Worm (Caenorhabditis elegans) whole organism, young adult: ENCODE results near the gene dmsr-6.

Source experiments
- B0336.3 ChIP-seq: fragments of 200-800 bp; sonication (Bioruptor generic); IDR thresholded peaks from 2 replicates; pipeline ENCODE4 v1.3.6; 2022; ENCODE audit warnings: missing genetic modification characterization, missing compliant biosample characterization
- F22D6.2 ChIP-seq: sonication (generic microtip); optimal IDR thresholded peaks from 2 replicates; lab custom pipeline; 2016; ENCODE audit warnings: mild to moderate bottlenecking, missing genetic modification characterization, missing compliant biosample characterization
- F39B2.1 ChIP-seq: fragments of 200-800 bp; sonication (Bioruptor generic); IDR thresholded peaks from 2 replicates; pipeline ENCODE4 v1.3.6; 2022; ENCODE audit warnings: missing genetic modification reagents, missing genetic modification characterization, missing compliant biosample characterization
- F57A8.1 ChIP-seq: fragments of 200-800 bp; sonication (Bioruptor generic); optimal IDR thresholded peaks from 2 replicates; lab custom pipeline; 2018; ENCODE audit warnings: mild to moderate bottlenecking, missing genetic modification characterization, moderate library complexity, missing compliant biosample characterization
- F57C9.4 ChIP-seq: sonication (generic microtip); optimal IDR thresholded peaks from 2 replicates; lab custom pipeline; 2017; ENCODE audit warnings: mild to moderate bottlenecking, missing genetic modification characterization, missing compliant biosample characterization
- K11D2.4 ChIP-seq: fragments of 200-800 bp; sonication (Bioruptor generic); IDR thresholded peaks from 2 replicates; pipeline ENCODE4 v1.3.6; 2022; ENCODE audit warnings: missing genetic modification reagents, missing genetic modification characterization, missing compliant biosample characterization
- K12H6.12 ChIP-seq: fragments of 200-800 bp; sonication (Bioruptor generic); optimal IDR thresholded peaks from 2 replicates; lab custom pipeline; 2018; ENCODE audit warnings: mild to moderate bottlenecking, missing genetic modification characterization, missing compliant biosample characterization
- T07F8.4 ChIP-seq: sonication (generic microtip); optimal IDR thresholded peaks from 2 replicates; lab custom pipeline; 2016; ENCODE audit warnings: mild to moderate bottlenecking, missing genetic modification characterization, moderate library complexity, missing compliant biosample characterization
- Y56A3A.18 ChIP-seq: fragments of 200-800 bp; sonication (Bioruptor generic); IDR thresholded peaks from 2 replicates; pipeline ENCODE4 v1.3.6; 2022; ENCODE audit warnings: missing genetic modification reagents, missing genetic modification characterization, missing compliant biosample characterization
- Y95B8A.8 ChIP-seq: fragments of 200-800 bp; sonication (Bioruptor generic); IDR thresholded peaks from 2 replicates; pipeline ENCODE4 v1.3.6; 2022; ENCODE audit warnings: missing genetic modification reagents, missing genetic modification characterization, missing compliant biosample characterization
- ZK185.1 ChIP-seq: sonication (generic microtip); optimal IDR thresholded peaks from 2 replicates; lab custom pipeline; 2016; ENCODE audit warnings: mild to moderate bottlenecking, missing genetic modification characterization, missing compliant biosample characterization; ENCODE audit not compliant: poor library complexity, severe bottlenecking
- ama-1 ChIP-seq, 3 experiments: fragments of 150-350 bp in 1 of 3; sonication (generic microtip) in 2 of 3; optimal IDR thresholded peaks; 2 replicates each; lab custom pipeline; 2014 to 2018; ENCODE audit warnings: missing biosample characterization in 2 of 3, missing genetic modification characterization in 2 of 3, missing genetic modification reagents in 2 of 3
- atf-7 ChIP-seq: sonication (generic microtip); optimal IDR thresholded peaks from 2 replicates; lab custom pipeline; 2017; ENCODE audit warnings: mild to moderate bottlenecking, missing genetic modification characterization, missing compliant biosample characterization
- attf-5 ChIP-seq: fragments of 200-800 bp; sonication (Bioruptor generic); optimal IDR thresholded peaks from 2 replicates; lab custom pipeline; 2018; ENCODE audit warnings: mild to moderate bottlenecking, missing genetic modification characterization, missing compliant biosample characterization
- attf-6 ChIP-seq: fragments of 200-800 bp; sonication (Bioruptor generic); IDR thresholded peaks from 2 replicates; pipeline ENCODE4 v1.3.6; 2022; ENCODE audit warnings: missing genetic modification reagents, missing genetic modification characterization, missing compliant biosample characterization
- bed-1 ChIP-seq: fragments of 200-800 bp; sonication (Bioruptor generic); IDR thresholded peaks from 2 replicates; pipeline ENCODE4 v1.3.6; 2022; ENCODE audit warnings: missing genetic modification reagents, missing genetic modification characterization, missing compliant biosample characterization
- bed-2 ChIP-seq: fragments of 200-800 bp; sonication (Bioruptor generic); IDR thresholded peaks from 2 replicates; pipeline ENCODE4 v1.3.6; 2022; ENCODE audit warnings: missing genetic modification reagents, missing genetic modification characterization, missing compliant biosample characterization
- ceh-40 ChIP-seq: fragments of 200-800 bp; sonication (Bioruptor generic); IDR thresholded peaks from 2 replicates; pipeline ENCODE4 v1.3.6; 2022; ENCODE audit warnings: missing genetic modification characterization, missing compliant biosample characterization
- ceh-58 ChIP-seq: fragments of 200-800 bp; sonication (Bioruptor generic); IDR thresholded peaks from 2 replicates; pipeline ENCODE4 v1.3.6; 2022; ENCODE audit warnings: missing genetic modification characterization, missing compliant biosample characterization
- egl-44 ChIP-seq: fragments of 200-800 bp; sonication (Bioruptor generic); IDR thresholded peaks from 2 replicates; pipeline ENCODE4 v1.3.6; 2022; ENCODE audit warnings: missing genetic modification reagents, missing genetic modification characterization, missing compliant biosample characterization
- hmg-1.2 ChIP-seq: fragments of 200-800 bp; sonication (Bioruptor generic); IDR thresholded peaks from 2 replicates; pipeline ENCODE4 v1.3.6; 2022; ENCODE audit warnings: missing genetic modification reagents, missing genetic modification characterization, missing compliant biosample characterization
- hmg-20 ChIP-seq: fragments of 200-800 bp; sonication (Bioruptor generic); IDR thresholded peaks from 2 replicates; pipeline ENCODE4 v1.3.6; 2022; ENCODE audit warnings: missing genetic modification reagents, missing genetic modification characterization, missing compliant biosample characterization
- hsf-1 ChIP-seq: fragments of 200-800 bp; sonication (Bioruptor generic); IDR thresholded peaks from 2 replicates; pipeline ENCODE4 v1.3.6; 2022; ENCODE audit warnings: missing genetic modification reagents, missing genetic modification characterization, missing compliant biosample characterization
- lag-1 ChIP-seq: fragments of 200-800 bp; sonication (Bioruptor generic); IDR thresholded peaks from 2 replicates; pipeline ENCODE4 v1.3.6; 2022; ENCODE audit warnings: missing genetic modification reagents, missing genetic modification characterization, missing compliant biosample characterization
- let-607 ChIP-seq, 2 experiments: fragments of 200-800 bp in 1 of 2; sonication (Bioruptor generic) in 1 of 2; sonication (generic microtip) in 1 of 2; optimal IDR thresholded peaks; 2 replicates each; lab custom pipeline; 2016 to 2018; ENCODE audit warnings: mild to moderate bottlenecking in 2 of 2, missing compliant biosample characterization in 2 of 2, missing genetic modification characterization in 2 of 2, moderate library complexity in 2 of 2, missing genotype in 1 of 2
- lin-26 ChIP-seq: fragments of 200-800 bp; sonication (Bioruptor generic); IDR thresholded peaks from 2 replicates; pipeline ENCODE4 v1.3.6; 2022; ENCODE audit warnings: missing genetic modification reagents, missing genetic modification characterization, missing compliant biosample characterization
- lin-35 ChIP-seq, 3 experiments: fragments of 150-350 bp in 2 of 3; sonication (generic microtip) in 1 of 3; optimal IDR thresholded peaks; 2 replicates each; lab custom pipeline; 2014 to 2018; ENCODE audit warnings: missing biosample characterization in 3 of 3, missing genetic modification characterization in 3 of 3, missing genetic modification reagents in 3 of 3
- lsl-1 ChIP-seq: fragments of 200-800 bp; sonication (Bioruptor generic); optimal IDR thresholded peaks from 2 replicates; lab custom pipeline; 2018; ENCODE audit warnings: mild to moderate bottlenecking, missing genetic modification characterization, moderate library complexity, missing compliant biosample characterization
- madf-6 ChIP-seq: fragments of 200-800 bp; sonication (Bioruptor generic); IDR thresholded peaks from 2 replicates; pipeline ENCODE4 v1.3.6; 2022; ENCODE audit warnings: missing genetic modification reagents, missing genetic modification characterization, missing compliant biosample characterization
- mcd-1 ChIP-seq: fragments of 200-800 bp; sonication (Bioruptor generic); IDR thresholded peaks from 2 replicates; pipeline ENCODE4 v1.3.6; 2022; ENCODE audit warnings: missing genetic modification reagents, missing genetic modification characterization, missing compliant biosample characterization
- mel-28 ChIP-seq: sonication (generic microtip); optimal IDR thresholded peaks from 2 replicates; lab custom pipeline; 2016; ENCODE audit warnings: borderline replicate concordance, mild to moderate bottlenecking, missing genetic modification characterization, missing compliant biosample characterization
- mxl-1 ChIP-seq: sonication (generic microtip); optimal IDR thresholded peaks from 2 replicates; lab custom pipeline; 2016; ENCODE audit warnings: missing genetic modification characterization, missing compliant biosample characterization
- nfya-1 ChIP-seq: sonication (generic microtip); optimal IDR thresholded peaks from 2 replicates; lab custom pipeline; 2017; ENCODE audit warnings: antibody characterized with exemption, missing compliant biosample characterization, missing genetic modification characterization, borderline replicate concordance; ENCODE audit not compliant: insufficient read depth
- pbrm-1 ChIP-seq: fragments of 200-800 bp; sonication (Bioruptor generic); IDR thresholded peaks from 2 replicates; pipeline ENCODE4 v1.3.6; 2022; ENCODE audit warnings: missing genetic modification reagents, missing genetic modification characterization, missing compliant biosample characterization
- repo-1 ChIP-seq: sonication (generic microtip); optimal IDR thresholded peaks from 2 replicates; lab custom pipeline; 2017; ENCODE audit warnings: mild to moderate bottlenecking, missing genetic modification characterization, missing compliant biosample characterization
- rpc-1 ChIP-seq, 2 experiments: fragments of 150-350 bp in 1 of 2; sonication (generic microtip) in 1 of 2; optimal IDR thresholded peaks; 2 replicates each; lab custom pipeline; 2014 to 2018; ENCODE audit warnings: missing biosample characterization in 1 of 2, missing genetic modification characterization in 1 of 2, missing genetic modification reagents in 1 of 2, missing genotype in 1 of 2
- snpc-1.1 ChIP-seq: sonication (generic microtip); optimal IDR thresholded peaks from 2 replicates; lab custom pipeline; 2017; ENCODE audit warnings: missing genetic modification characterization, mild to moderate bottlenecking, missing compliant biosample characterization, antibody characterized with exemption, moderate library complexity, missing genotype, missing genetic modification reagents; ENCODE audit not compliant: insufficient read depth
- tbp1 ChIP-seq: fragments of 200-800 bp; sonication (Bioruptor generic); optimal IDR thresholded peaks from 2 replicates; lab custom pipeline; 2018; ENCODE audit warnings: mild to moderate bottlenecking, missing genetic modification characterization, missing compliant biosample characterization
- tbx-9 ChIP-seq: sonication (generic microtip); optimal IDR thresholded peaks from 2 replicates; lab custom pipeline; 2016; ENCODE audit warnings: borderline replicate concordance, missing genetic modification characterization, inconsistent platforms, missing compliant biosample characterization
- tlf-1 ChIP-seq: fragments of 200-800 bp; sonication (Bioruptor generic); optimal IDR thresholded peaks from 2 replicates; lab custom pipeline; 2018; ENCODE audit warnings: mild to moderate bottlenecking, missing genetic modification characterization, missing compliant biosample characterization
- xnd-1 ChIP-seq: sonication (generic microtip); optimal IDR thresholded peaks from 2 replicates; lab custom pipeline; 2016; ENCODE audit warnings: missing genotype, missing genetic modification reagents, missing genetic modification characterization, missing compliant biosample characterization
- zfh-2 ChIP-seq: fragments of 200-800 bp; sonication (Bioruptor generic); conservative IDR thresholded peaks from 2 replicates; pipeline ENCODE4 v1.3.6; 2022; ENCODE audit warnings: missing genetic modification reagents, missing genetic modification characterization, missing compliant biosample characterization
- zim-3 ChIP-seq: sonication (generic microtip); optimal IDR thresholded peaks from 2 replicates; lab custom pipeline; 2017; ENCODE audit warnings: mild to moderate bottlenecking, missing genetic modification characterization, moderate library complexity, missing compliant biosample characterization
- ztf-25 ChIP-seq: fragments of 200-800 bp; sonication (Bioruptor generic); IDR thresholded peaks from 2 replicates; pipeline ENCODE4 v1.3.6; 2022; ENCODE audit warnings: missing genetic modification reagents, missing genetic modification characterization, missing compliant biosample characterization
- ztf-3 ChIP-seq: fragments of 200-800 bp; sonication (Bioruptor generic); optimal IDR thresholded peaks from 2 replicates; lab custom pipeline; 2018; ENCODE audit warnings: mild to moderate bottlenecking, missing genetic modification characterization, missing compliant biosample characterization

Gene dmsr-6

DNA sequence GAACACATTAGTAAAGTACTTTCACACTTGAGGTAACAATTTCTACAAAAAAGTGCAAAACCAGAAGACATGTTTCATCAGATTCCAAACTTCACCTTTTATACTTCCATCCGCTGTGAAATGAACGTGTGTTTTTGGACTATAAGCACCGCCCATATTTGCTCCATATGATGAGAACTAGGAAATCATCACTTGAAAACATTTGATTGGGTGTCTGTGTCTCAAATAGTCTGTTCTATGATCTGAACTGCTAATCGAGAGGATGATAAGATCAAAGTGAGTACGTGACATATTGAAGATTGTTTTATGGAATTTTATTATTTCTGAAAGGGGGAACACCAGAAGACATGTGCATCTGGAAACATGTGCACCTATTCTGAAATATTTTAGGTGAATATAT, 39.9 kb downstream of the dmsr-6 start:
- TF ChIP-seq lin-26 (0 out of 2 replicates have a peak, but pooled peaks have one; percentile 34), atf-7 (tag; lab: Kevin White, UChicago) (no peak)

DNA sequence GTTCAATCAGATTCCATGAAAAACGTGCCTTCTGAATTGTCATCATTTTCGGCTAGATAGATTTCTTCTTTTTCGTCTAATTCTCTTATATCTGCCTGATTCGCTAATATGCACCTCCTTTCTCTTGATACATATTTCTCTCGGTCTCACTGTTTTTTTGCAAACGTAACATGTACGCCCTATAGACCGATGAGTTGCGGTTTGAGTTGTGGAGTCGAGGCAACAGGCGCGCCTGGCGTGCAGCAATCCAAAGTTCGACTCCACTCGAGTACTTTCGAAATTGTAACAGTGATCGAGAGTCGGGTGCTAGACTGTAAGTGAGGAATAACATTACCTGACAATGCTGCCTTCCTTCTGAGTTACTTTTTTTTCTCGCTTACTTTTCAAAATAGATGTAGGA, 41.4 kb downstream of the dmsr-6 start:
- TF ChIP-seq nfya-1, result no peak
- TF ChIP-seq T07F8.4 (tag; lab: Kevin White, UChicago), result peak; percentile 91
- TF ChIP-seq K11D2.4, result peak; percentile 83
- peak; percentile 94 for TF ChIP-seq egl-44 (GFP tag; lab: Robert Waterston, UW)
- TF ChIP-seq F39B2.1 (GFP tag; lab: Robert Waterston, UW), result no peak
- peak; percentile 78; the same call in 1 of the 2 replicates for TF ChIP-seq hmg-20 (GFP tag; lab: Robert Waterston, UW)
- TF ChIP-seq attf-6, result 0 out of 2 replicates have a peak, but pooled peaks have one; percentile 66
- TF ChIP-seq ZK185.1 (tag; lab: Kevin White, UChicago), result peak; percentile 87
- TF ChIP-seq repo-1 (tag; lab: Kevin White, UChicago), result peak; percentile 88
- peak; percentile 86 for TF ChIP-seq snpc-1.1
- TF ChIP-seq tbx-9, result peak; percentile 59
- no peak for TF ChIP-seq xnd-1 (tag; lab: Kevin White, UChicago)
- TF ChIP-seq Y56A3A.18, result peak; percentile 96
- peak; percentile 8 for TF ChIP-seq ztf-3 (GFP tag; lab: Kevin White, UChicago)
- peak; percentile 99 for TF ChIP-seq tbp1 (GFP tag; lab: Kevin White, UChicago)
- TF ChIP-seq rpc-1 (optimal IDR thresholded peaks at IDR 0.05; lab: Kevin White, UChicago), result peak; percentile 93
- peak; percentile 98 for TF ChIP-seq rpc-1 (tag; optimal IDR thresholded peaks at IDR 0.05; lab: Kevin White, UChicago)
- peak; percentile 60 for TF ChIP-seq tlf-1
- peak; percentile 78 for TF ChIP-seq madf-6 (GFP tag; lab: Robert Waterston, UW)
- peak in 1 of 3 experiments; percentile 79 for TF ChIP-seq lin-35 (GFP tag; optimal IDR thresholded peaks at IDR 0.05; lab: Kevin White, UChicago)
- TF ChIP-seq Y95B8A.8, result peak; percentile 77; the same call in 1 of the 2 replicates
- peak; percentile 67 for TF ChIP-seq lsl-1 (GFP tag; lab: Kevin White, UChicago)
- TF ChIP-seq bed-1 (GFP tag; lab: Robert Waterston, UW), result no peak
- peak; percentile 87 for TF ChIP-seq B0336.3 (GFP tag; lab: Robert Waterston, UW)
- TF ChIP-seq mxl-1 (tag; lab: Kevin White, UChicago), result peak; percentile 95
- peak; percentile 61; the same call in 1 of the 2 replicates for TF ChIP-seq bed-2 (GFP tag; lab: Robert Waterston, UW)
- peak; percentile 92 for TF ChIP-seq attf-5 (GFP tag; lab: Kevin White, UChicago)
- peak; percentile 87 for TF ChIP-seq K12H6.12 (tag; lab: Kevin White, UChicago)
- peak; percentile 71; the same call in 1 of the 2 replicates for TF ChIP-seq hsf-1 (GFP tag; lab: Robert Waterston, UW)
- TF ChIP-seq ceh-40 (GFP tag; lab: Robert Waterston, UW), result peak; percentile 85
- peak; percentile 9 for TF ChIP-seq ama-1 (optimal IDR thresholded peaks at IDR 0.05; lab: Kevin White, UChicago)
- peak; percentile 46 to 95 for TF ChIP-seq ama-1 (GFP tag; optimal IDR thresholded peaks at IDR 0.05; lab: Kevin White, UChicago)
- peak; percentile 76 for TF ChIP-seq F57C9.4
- TF ChIP-seq ceh-58 (GFP tag; lab: Robert Waterston, UW), result 0 out of 2 replicates have a peak, but pooled peaks have one; percentile 75
- peak; percentile 83 for TF ChIP-seq mel-28 (tag; lab: Kevin White, UChicago)
- peak; percentile 63 to 65 for TF ChIP-seq let-607 (tag; optimal IDR thresholded peaks at IDR 0.05; lab: Kevin White, UChicago)
- TF ChIP-seq F22D6.2 (tag; lab: Kevin White, UChicago), result peak; percentile 42
- TF ChIP-seq zim-3 (tag; lab: Kevin White, UChicago), result peak; percentile 96
- peak; percentile 72; the same call in 1 of the 2 replicates for TF ChIP-seq pbrm-1 (GFP tag; lab: Robert Waterston, UW)
- peak; percentile 93 for TF ChIP-seq ztf-25
- TF ChIP-seq F57A8.1 (GFP tag; lab: Kevin White, UChicago), result peak; percentile 92
- TF ChIP-seq zfh-2 (GFP tag; lab: Robert Waterston, UW), result 0 out of 2 replicates have a peak, but pooled peaks have one; percentile 53
- no peak for TF ChIP-seq lag-1
- peak; percentile 71 for TF ChIP-seq mcd-1
- peak; percentile 84 for TF ChIP-seq hmg-1.2 (GFP tag; lab: Robert Waterston, UW)
